Worm (Caenorhabditis elegans) whole organism, late embryonic: ENCODE data around the gene C06G4.6.

Experiments used
- C38D4.7 ChIP-seq: fragments of 200-800 bp; sonication (Bioruptor generic); optimal IDR thresholded peaks from 2 replicates; lab custom pipeline; 2018; ENCODE audit warnings: mild to moderate bottlenecking, missing genetic modification characterization, moderate library complexity, missing compliant biosample characterization
- F13H6.1 ChIP-seq: sonication (generic microtip); optimal IDR thresholded peaks from 2 replicates; lab custom pipeline; 2016; ENCODE audit warnings: missing genetic modification characterization, missing compliant biosample characterization
- K09A11.1 ChIP-seq: sonication (generic microtip); optimal IDR thresholded peaks from 2 replicates; lab custom pipeline; 2017; ENCODE audit warnings: antibody characterized with exemption, mild to moderate bottlenecking, missing genetic modification characterization, missing compliant biosample characterization; ENCODE audit not compliant: insufficient read depth
- ama-1 ChIP-seq: fragments of 150-350 bp; optimal IDR thresholded peaks from 2 replicates; lab custom pipeline; 2014
- ceh-14 ChIP-seq: sonication (generic microtip); optimal IDR thresholded peaks from 2 replicates; lab custom pipeline; 2016; ENCODE audit warnings: missing genotype, missing genetic modification characterization, missing compliant biosample characterization
- ceh-18 ChIP-seq: sonication (generic microtip); optimal IDR thresholded peaks from 2 replicates; lab custom pipeline; 2016; ENCODE audit warnings: missing genetic modification characterization, missing compliant biosample characterization
- ceh-2 ChIP-seq: sonication (generic microtip); optimal IDR thresholded peaks from 2 replicates; lab custom pipeline; 2016; ENCODE audit warnings: missing genotype, missing genetic modification characterization, missing compliant biosample characterization
- ceh-24 ChIP-seq: sonication (generic microtip); optimal IDR thresholded peaks from 2 replicates; lab custom pipeline; 2016; ENCODE audit warnings: mild to moderate bottlenecking, missing genetic modification characterization, missing compliant biosample characterization
- ceh-30 ChIP-seq: fragments of 150-350 bp; optimal IDR thresholded peaks from 2 replicates; lab custom pipeline; 2014; ENCODE audit warnings: missing biosample characterization, missing genetic modification characterization
- ceh-31 ChIP-seq: sonication (generic microtip); optimal IDR thresholded peaks from 2 replicates; lab custom pipeline; 2016; ENCODE audit warnings: missing genetic modification characterization, missing compliant biosample characterization
- ceh-34 ChIP-seq: sonication (generic microtip); optimal IDR thresholded peaks from 2 replicates; lab custom pipeline; 2016; ENCODE audit warnings: mild to moderate bottlenecking, missing genetic modification characterization, missing compliant biosample characterization
- ceh-45 ChIP-seq: fragments of 200-800 bp; sonication (Bioruptor generic); IDR thresholded peaks from 2 replicates; pipeline ENCODE4 v1.3.6; 2022; ENCODE audit warnings: missing genetic modification reagents, missing genetic modification characterization, missing compliant biosample characterization
- ceh-48 ChIP-seq: sonication (generic microtip); optimal IDR thresholded peaks from 2 replicates; lab custom pipeline; 2016; ENCODE audit warnings: missing genetic modification characterization, inconsistent platforms, missing compliant biosample characterization
- ceh-6 ChIP-seq: fragments of 200-800 bp; sonication (Bioruptor generic); optimal IDR thresholded peaks from 2 replicates; lab custom pipeline; 2018; ENCODE audit warnings: mild to moderate bottlenecking, missing genetic modification characterization, missing compliant biosample characterization
- che-1 ChIP-seq: sonication (generic microtip); optimal IDR thresholded peaks from 2 replicates; lab custom pipeline; 2016; ENCODE audit warnings: mild to moderate bottlenecking, missing genetic modification characterization, missing compliant biosample characterization
- dve-1 ChIP-seq: sonication (generic microtip); optimal IDR thresholded peaks from 2 replicates; lab custom pipeline; 2017; ENCODE audit warnings: antibody characterized with exemption, mild to moderate bottlenecking, missing genetic modification characterization, missing compliant biosample characterization
- elt-2 ChIP-seq: sonication (generic microtip); optimal IDR thresholded peaks from 2 replicates; lab custom pipeline; 2016; ENCODE audit warnings: missing genetic modification reagents, missing genetic modification characterization, missing compliant biosample characterization
- ets-4 ChIP-seq: sonication (generic microtip); optimal IDR thresholded peaks from 2 replicates; lab custom pipeline; 2016; ENCODE audit warnings: missing genetic modification characterization, missing compliant biosample characterization
- fax-1 ChIP-seq: sonication (generic microtip); optimal IDR thresholded peaks from 2 replicates; lab custom pipeline; 2016; ENCODE audit warnings: missing genotype, missing genetic modification characterization, missing compliant biosample characterization
- fkh-6 ChIP-seq: sonication (generic microtip); optimal IDR thresholded peaks from 2 replicates; lab custom pipeline; 2016; ENCODE audit warnings: missing genetic modification characterization, missing compliant biosample characterization
- hlh-15 ChIP-seq: sonication (generic microtip); optimal IDR thresholded peaks from 2 replicates; lab custom pipeline; 2016; ENCODE audit warnings: missing genetic modification characterization, missing compliant biosample characterization
- hlh-6 ChIP-seq: sonication (generic microtip); optimal IDR thresholded peaks from 2 replicates; lab custom pipeline; 2016; ENCODE audit warnings: missing genotype, missing genetic modification characterization, missing compliant biosample characterization
- lim-6 ChIP-seq: sonication (generic microtip); optimal IDR thresholded peaks from 2 replicates; lab custom pipeline; 2016; ENCODE audit warnings: missing genetic modification characterization, missing compliant biosample characterization
- lin-11 ChIP-seq: fragments of 200-800 bp; sonication (Bioruptor generic); optimal IDR thresholded peaks from 2 replicates; lab custom pipeline; 2018; ENCODE audit warnings: mild to moderate bottlenecking, missing genetic modification characterization, missing compliant biosample characterization
- mec-3 ChIP-seq: sonication (generic microtip); optimal IDR thresholded peaks from 2 replicates; lab custom pipeline; 2016; ENCODE audit warnings: borderline replicate concordance, missing genetic modification characterization, missing compliant biosample characterization
- nfya-1 ChIP-seq: sonication (generic microtip); optimal IDR thresholded peaks from 2 replicates; lab custom pipeline; 2017; ENCODE audit warnings: missing genetic modification characterization, mild to moderate bottlenecking, missing compliant biosample characterization, antibody characterized with exemption, moderate library complexity
- nhr-11 ChIP-seq: fragments of 150-350 bp; optimal IDR thresholded peaks from 2 replicates; lab custom pipeline; 2014; ENCODE audit warnings: missing biosample characterization, missing genetic modification characterization
- nhr-232 ChIP-seq: sonication (generic microtip); optimal IDR thresholded peaks from 2 replicates; lab custom pipeline; 2016; ENCODE audit warnings: missing genetic modification characterization, missing compliant biosample characterization
- pag-3 ChIP-seq: sonication (generic microtip); optimal IDR thresholded peaks from 2 replicates; lab custom pipeline; 2016; ENCODE audit warnings: missing compliant biosample characterization, missing genetic modification characterization, borderline replicate concordance
- pax-1 ChIP-seq: fragments of 150-350 bp; optimal IDR thresholded peaks from 2 replicates; lab custom pipeline; 2014; ENCODE audit warnings: missing biosample characterization, missing genetic modification characterization
- pha-2 ChIP-seq: sonication (generic microtip); optimal IDR thresholded peaks from 2 replicates; lab custom pipeline; 2017; ENCODE audit warnings: mild to moderate bottlenecking, missing genetic modification characterization, missing compliant biosample characterization
- pros-1 ChIP-seq: fragments of 150-350 bp; optimal IDR thresholded peaks from 2 replicates; lab custom pipeline; 2014; ENCODE audit warnings: missing biosample characterization, missing genetic modification reagents, missing genetic modification characterization
- ref-2 ChIP-seq: sonication (generic microtip); optimal IDR thresholded peaks from 2 replicates; lab custom pipeline; 2016; ENCODE audit warnings: missing genetic modification characterization, missing compliant biosample characterization
- rnt-1 ChIP-seq: sonication (generic microtip); optimal IDR thresholded peaks from 2 replicates; lab custom pipeline; 2016; ENCODE audit warnings: missing genetic modification characterization, missing compliant biosample characterization
- syd-9 ChIP-seq: sonication (generic microtip); optimal IDR thresholded peaks from 2 replicates; lab custom pipeline; 2016; ENCODE audit warnings: mild to moderate bottlenecking, missing genetic modification characterization, moderate library complexity, missing compliant biosample characterization
- tbx-2 ChIP-seq: sonication (generic microtip); optimal IDR thresholded peaks from 2 replicates; lab custom pipeline; 2016; ENCODE audit warnings: missing genetic modification characterization, missing compliant biosample characterization
- tbx-7 ChIP-seq: sonication (generic microtip); optimal IDR thresholded peaks from 2 replicates; lab custom pipeline; 2016; ENCODE audit warnings: missing genotype, missing genetic modification characterization, missing compliant biosample characterization
- unc-42 ChIP-seq: sonication (generic microtip); optimal IDR thresholded peaks from 2 replicates; lab custom pipeline; 2016; ENCODE audit warnings: missing genotype, missing genetic modification characterization, missing compliant biosample characterization
- unc-55 ChIP-seq: sonication (generic microtip); optimal IDR thresholded peaks from 2 replicates; lab custom pipeline; 2017; ENCODE audit warnings: missing biosample characterization, missing genetic modification reagents, missing genetic modification characterization
- ztf-16 ChIP-seq: sonication (generic microtip); optimal IDR thresholded peaks from 2 replicates; lab custom pipeline; 2017; ENCODE audit warnings: missing genetic modification characterization, missing compliant biosample characterization

Gene C06G4.6

ce11 chrIII:7977224-7977623, 27.0 kb upstream of the C06G4.6 start:
- no peak for TF ChIP-seq tbx-2 (tag; lab: Kevin White, UChicago)
- no peak for TF ChIP-seq tbx-7
- TF ChIP-seq che-1 (tag; lab: Kevin White, UChicago), result no peak
- no peak for TF ChIP-seq pros-1 (tag; lab: Kevin White, UChicago)
- TF ChIP-seq mec-3 (tag; lab: Kevin White, UChicago), result no peak
- no peak for TF ChIP-seq hlh-15 (tag; lab: Kevin White, UChicago)
- TF ChIP-seq hlh-6 (tag; lab: Kevin White, UChicago), result no peak

- TF ChIP-seq ztf-16 (tag; lab: Kevin White, UChicago), result no peak
Observed at ce11 chrIII:7977777-7978176, 26.4 kb upstream of the C06G4.6 start, which contains the start of gene C06G4.4. C06G4.4 (minus strand) TSS chrIII:7977812.

ce11 chrIII:7978289-7978688, 25.9 kb upstream of the C06G4.6 start:
- TF ChIP-seq ceh-2 (tag; lab: Kevin White, UChicago), result no peak
- no peak for TF ChIP-seq nfya-1 (tag; lab: Kevin White, UChicago)
- no peak for TF ChIP-seq ets-4 (tag; lab: Kevin White, UChicago)
- TF ChIP-seq K09A11.1 (tag; lab: Kevin White, UChicago), result no peak
- no peak for TF ChIP-seq lin-11 (tag; lab: Kevin White, UChicago)
- no peak for TF ChIP-seq unc-55 (GFP tag; lab: Kevin White, UChicago)
- no peak for TF ChIP-seq elt-2 (tag; lab: Kevin White, UChicago)
- TF ChIP-seq lim-6 (tag; lab: Kevin White, UChicago), result no peak

- TF ChIP-seq ceh-18 (tag; lab: Kevin White, UChicago) (no peak), ceh-24 (tag; lab: Kevin White, UChicago) (no peak), ceh-34 (tag; lab: Kevin White, UChicago) (no peak), elt-2 (tag; lab: Kevin White, UChicago) (no peak), F13H6.1 (no peak), ceh-30 (no peak), ceh-14 (no peak), tbx-2 (tag; lab: Kevin White, UChicago) (no peak), nhr-232 (tag; lab: Kevin White, UChicago) (no peak), pax-1 (tag; lab: Kevin White, UChicago) (no peak), unc-42 (no peak), ztf-16 (tag; lab: Kevin White, UChicago) (no peak), ceh-6 (GFP tag; lab: Kevin White, UChicago) (no peak), pha-2 (tag; lab: Kevin White, UChicago) (no peak), fkh-6 (no peak), ref-2 (no peak)
Observed at ce11 chrIII:7978723-7979122, 25.5 kb upstream of the C06G4.6 start.

ce11 chrIII:7979659-7980058, 24.5 kb upstream of the C06G4.6 start, which contains the start of gene clp-1:
clp-1 (plus strand) TSS chrIII:7979959.
- TF ChIP-seq unc-55 (GFP tag; lab: Kevin White, UChicago), result no peak
- TF ChIP-seq fax-1 (tag; lab: Kevin White, UChicago), result no peak
- no peak for TF ChIP-seq ceh-30
- TF ChIP-seq nhr-11 (tag; lab: Kevin White, UChicago), result no peak
- no peak for TF ChIP-seq C38D4.7 (GFP tag; lab: Kevin White, UChicago)
- TF ChIP-seq syd-9 (tag; lab: Kevin White, UChicago), result no peak
- no peak for TF ChIP-seq ceh-45 (GFP tag; lab: Robert Waterston, UW)
- TF ChIP-seq ama-1, result no peak
- no peak for TF ChIP-seq pag-3 (tag; lab: Kevin White, UChicago)
- TF ChIP-seq ceh-31 (tag; lab: Kevin White, UChicago), result no peak
- TF ChIP-seq ceh-18 (tag; lab: Kevin White, UChicago), result no peak
- TF ChIP-seq rnt-1 (tag; lab: Kevin White, UChicago), result no peak
- TF ChIP-seq dve-1 (tag; lab: Kevin White, UChicago), result no peak
- no peak for TF ChIP-seq ceh-6 (GFP tag; lab: Kevin White, UChicago)
- no peak for TF ChIP-seq ceh-48 (tag; lab: Kevin White, UChicago)
